Worm (Caenorhabditis elegans) whole organism, L4/young adult: ENCODE measurements around the gene ZC416.2.

Experiments used
- W03F9.2 ChIP-seq: fragments of 150-350 bp; optimal IDR thresholded peaks from 2 replicates; lab custom pipeline; 2014; ENCODE audit warnings: missing biosample characterization, missing genetic modification characterization
- dao-5 ChIP-seq: sonication (generic microtip); optimal IDR thresholded peaks from 2 replicates; lab custom pipeline; 2016; ENCODE audit warnings: missing genotype, missing genetic modification characterization, moderate library complexity, missing compliant biosample characterization
- him-1 ChIP-seq: sonication (generic microtip); optimal IDR thresholded peaks from 2 replicates; lab custom pipeline; 2016; ENCODE audit warnings: missing genotype, missing genetic modification reagents, missing genetic modification characterization, missing compliant biosample characterization

ZC416.2 gene

DNA sequence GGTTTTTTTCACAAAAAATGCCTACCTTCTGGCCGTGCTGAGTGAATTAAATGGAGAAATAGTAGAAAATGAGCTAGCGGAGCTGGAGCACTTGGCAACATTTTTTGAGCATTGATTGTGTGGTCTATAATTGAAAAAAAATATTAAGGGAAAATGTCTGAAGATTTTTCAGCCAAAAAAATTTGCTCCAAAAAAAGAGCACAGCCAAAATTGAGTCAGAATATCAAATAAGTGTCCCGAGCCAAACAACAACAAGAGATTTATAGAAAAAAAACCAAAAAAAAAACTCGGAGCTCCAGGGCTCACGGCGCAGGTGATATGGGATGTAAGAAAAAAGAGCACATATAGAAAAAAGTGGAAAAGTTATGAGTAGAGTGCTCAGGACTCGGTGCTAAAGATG is 35.2 kb downstream of the ZC416.2 start, which contains the start of gene fmil-1:
Gene fmil-1, minus strand, starts transcription at position 101 of the 400 bp plus-strand sequence.
- TF ChIP-seq W03F9.2 (no peak), him-1 (no peak), dao-5 (tag; lab: Kevin White, UChicago) (no peak)

DNA sequence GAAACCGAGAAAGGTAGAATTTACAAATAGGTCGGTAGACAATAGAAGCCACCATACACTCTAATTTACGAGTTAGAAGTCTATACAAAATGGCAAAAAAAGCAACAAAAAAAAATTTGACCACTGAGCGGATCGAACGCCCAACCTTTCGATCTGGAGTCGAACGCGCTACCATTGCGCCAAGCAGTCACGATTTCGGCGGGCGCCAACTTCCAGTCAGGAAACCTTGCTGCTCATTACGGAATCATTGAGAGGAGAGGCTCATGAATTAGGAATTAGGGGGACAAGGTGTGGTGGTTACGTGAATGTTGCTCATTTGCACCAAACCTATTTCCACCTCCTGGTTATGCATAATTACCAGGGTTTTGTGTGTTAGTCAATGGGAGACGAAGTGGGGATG is 48.3 kb downstream of the ZC416.2 start:
- TF ChIP-seq him-1: no peak
- no peak for TF ChIP-seq W03F9.2
- no peak for TF ChIP-seq dao-5 (tag; lab: Kevin White, UChicago)
